Worm (Caenorhabditis elegans) whole organism, L4 larva: ENCODE measurements around the gene F01G10.5.
A peak's percentile ranks its signal among the peaks of the same experiment; 100 is the strongest.

Experiments used
- D1046.2 ChIP-seq: fragments of 200-800 bp; sonication (Bioruptor generic); IDR thresholded peaks from 2 replicates; pipeline ENCODE4 v1.3.6; 2022; ENCODE audit warnings: missing genetic modification characterization, missing compliant biosample characterization
- F37D6.2 ChIP-seq: sonication (generic microtip); optimal IDR thresholded peaks from 2 replicates; lab custom pipeline; 2016; ENCODE audit warnings: mild to moderate bottlenecking, missing genetic modification characterization, missing compliant biosample characterization
- T20F7.1 ChIP-seq: fragments of 200-800 bp; sonication (Bioruptor generic); optimal IDR thresholded peaks from 2 replicates; lab custom pipeline; 2018; ENCODE audit warnings: mild to moderate bottlenecking, missing genetic modification characterization, missing compliant biosample characterization
- T26A8.4 ChIP-seq: fragments of 200-800 bp; sonication (Bioruptor generic); IDR thresholded peaks from 2 replicates; pipeline ENCODE4 v1.3.6; 2022; ENCODE audit warnings: missing genetic modification characterization, missing compliant biosample characterization
- Y48G9A.11 ChIP-seq: fragments of 200-800 bp; sonication (Bioruptor generic); IDR thresholded peaks from 2 replicates; pipeline ENCODE4 v1.3.6; 2022; ENCODE audit warnings: missing genetic modification reagents, missing genetic modification characterization, missing compliant biosample characterization
- Y5F2A.4 ChIP-seq: fragments of 200-800 bp; sonication (Bioruptor generic); optimal IDR thresholded peaks from 2 replicates; lab custom pipeline; 2018; ENCODE audit warnings: mild to moderate bottlenecking, missing genetic modification characterization, missing compliant biosample characterization
- aha-1 ChIP-seq: fragments of 150-350 bp; peaks from one replicate; lab custom pipeline; 2014; ENCODE audit warnings: missing biosample characterization, missing genetic modification characterization
- aly-2 ChIP-seq: sonication (generic microtip); optimal IDR thresholded peaks from 2 replicates; lab custom pipeline; 2018; ENCODE audit warnings: missing biosample characterization, missing genetic modification characterization
- ama-1 ChIP-seq: fragments of 150-350 bp; optimal IDR thresholded peaks from 2 replicates; lab custom pipeline; 2014; ENCODE audit warnings: inconsistent platforms, mixed read lengths
- arid-1 ChIP-seq: fragments of 200-800 bp; sonication (Bioruptor generic); conservative IDR thresholded peaks from 2 replicates; pipeline ENCODE4 v1.3.6; 2022; ENCODE audit warnings: missing genetic modification reagents, missing genetic modification characterization, missing compliant biosample characterization
- attf-4 ChIP-seq: sonication (generic microtip); optimal IDR thresholded peaks from 3 replicates; lab custom pipeline; 2017; ENCODE audit warnings: missing biosample characterization, missing genetic modification characterization
- ceh-28 ChIP-seq: fragments of 150-350 bp; optimal IDR thresholded peaks from 2 replicates; lab custom pipeline; 2014; ENCODE audit warnings: missing biosample characterization, missing genetic modification reagents, missing genetic modification characterization
- ces-1 ChIP-seq: fragments of 150-350 bp; sonication (generic microtip); optimal IDR thresholded peaks from 4 replicates; lab custom pipeline; 2014; ENCODE audit warnings: missing biosample characterization, missing genetic modification reagents, missing genetic modification characterization
- ctbp-1 ChIP-seq: fragments of 200-800 bp; sonication (Bioruptor generic); IDR thresholded peaks from 2 replicates; pipeline ENCODE4 v1.3.6; 2022; ENCODE audit warnings: missing genetic modification reagents, missing genetic modification characterization, missing compliant biosample characterization
- daf-12 ChIP-seq: fragments of 150-350 bp; optimal IDR thresholded peaks from 2 replicates; lab custom pipeline; 2014; ENCODE audit warnings: missing biosample characterization, missing genetic modification reagents, missing genetic modification characterization
- daf-16 ChIP-seq, 3 experiments: sonication (generic microtip); optimal IDR thresholded peaks; 2 replicates each; lab custom pipeline; 2016 to 2017; ENCODE audit warnings: missing genetic modification characterization in 3 of 3, missing genetic modification reagents in 3 of 3, mild to moderate bottlenecking in 2 of 3, missing compliant biosample characterization in 2 of 3, missing biosample characterization in 1 of 3, moderate library complexity in 1 of 3
- daf-19 ChIP-seq: fragments of 200-800 bp; sonication (Bioruptor generic); conservative IDR thresholded peaks from 2 replicates; pipeline ENCODE4 v1.3.6; 2022; ENCODE audit warnings: missing genetic modification characterization, missing compliant biosample characterization
- dmd-9 ChIP-seq: fragments of 200-800 bp; sonication (Bioruptor generic); IDR thresholded peaks from 2 replicates; pipeline ENCODE4 v1.3.6; 2022; ENCODE audit warnings: missing genetic modification reagents, missing genetic modification characterization, missing compliant biosample characterization
- dve-1 ChIP-seq: sonication (generic microtip); optimal IDR thresholded peaks from 2 replicates; lab custom pipeline; 2017; ENCODE audit warnings: antibody characterized with exemption, mild to moderate bottlenecking, missing genetic modification characterization, missing compliant biosample characterization; ENCODE audit not compliant: insufficient read depth
- egl-43 ChIP-seq: fragments of 200-800 bp; sonication (Bioruptor generic); IDR thresholded peaks from 2 replicates; pipeline ENCODE4 v1.3.6; 2022; ENCODE audit warnings: missing genetic modification reagents, missing genetic modification characterization, missing compliant biosample characterization
- fkh-10 ChIP-seq: fragments of 150-350 bp; optimal IDR thresholded peaks from 2 replicates; lab custom pipeline; 2014; ENCODE audit warnings: missing biosample characterization, missing genetic modification reagents, missing genetic modification characterization
- fos-1 ChIP-seq: fragments of 150-350 bp; optimal IDR thresholded peaks from 2 replicates; lab custom pipeline; 2014; ENCODE audit warnings: missing biosample characterization, missing genetic modification characterization
- lin-1 ChIP-seq: fragments of 200-800 bp; sonication (Bioruptor generic); IDR thresholded peaks from 2 replicates; pipeline ENCODE4 v1.3.6; 2022; ENCODE audit warnings: missing genetic modification reagents, missing genetic modification characterization, missing compliant biosample characterization
- lin-13 ChIP-seq: fragments of 150-350 bp; optimal IDR thresholded peaks from 2 replicates; lab custom pipeline; 2014; ENCODE audit warnings: missing biosample characterization, missing genetic modification reagents, missing genetic modification characterization
- lin-29 ChIP-seq: fragments of 200-800 bp; sonication (Bioruptor generic); IDR thresholded peaks from 2 replicates; pipeline ENCODE4 v1.3.6; 2022; ENCODE audit warnings: missing genetic modification reagents, missing genetic modification characterization, missing compliant biosample characterization
- lsy-2 ChIP-seq, 2 experiments: fragments of 150-350 bp in 1 of 2; sonication (generic microtip) in 1 of 2; optimal IDR thresholded peaks; 2 replicates each; lab custom pipeline; 2014 to 2017; ENCODE audit warnings: missing biosample characterization in 2 of 2, missing genetic modification characterization in 2 of 2
- mdl-1 ChIP-seq, 2 experiments: fragments of 150-350 bp in 1 of 2; sonication (generic microtip) in 1 of 2; optimal IDR thresholded peaks; 2 replicates each; lab custom pipeline; 2014 to 2017; ENCODE audit warnings: missing biosample characterization in 2 of 2, missing genetic modification characterization in 2 of 2
- nhr-10 ChIP-seq: fragments of 150-350 bp; optimal IDR thresholded peaks from 2 replicates; lab custom pipeline; 2014; ENCODE audit warnings: missing biosample characterization, missing genetic modification characterization
- nhr-102 ChIP-seq: sonication (generic microtip); optimal IDR thresholded peaks from 2 replicates; lab custom pipeline; 2016; ENCODE audit warnings: mild to moderate bottlenecking, missing genetic modification characterization, moderate library complexity, missing compliant biosample characterization
- nhr-11 ChIP-seq: fragments of 150-350 bp; optimal IDR thresholded peaks from 2 replicates; lab custom pipeline; 2014; ENCODE audit warnings: missing biosample characterization, missing genetic modification characterization
- nhr-111 ChIP-seq: fragments of 200-800 bp; sonication (Bioruptor generic); optimal IDR thresholded peaks from 2 replicates; lab custom pipeline; 2018; ENCODE audit warnings: mild to moderate bottlenecking, missing genetic modification characterization, missing compliant biosample characterization
- nhr-237 ChIP-seq: sonication (generic microtip); optimal IDR thresholded peaks from 2 replicates; lab custom pipeline; 2017; ENCODE audit warnings: missing biosample characterization, missing genetic modification characterization
- nhr-28 ChIP-seq: fragments of 150-350 bp; optimal IDR thresholded peaks from 2 replicates; lab custom pipeline; 2014; ENCODE audit warnings: missing biosample characterization, missing genetic modification characterization
- nhr-41 ChIP-seq: fragments of 200-800 bp; sonication (Bioruptor generic); IDR thresholded peaks from 2 replicates; pipeline ENCODE4 v1.3.6; 2022; ENCODE audit warnings: missing genetic modification reagents, missing genetic modification characterization, missing compliant biosample characterization
- nhr-48 ChIP-seq: sonication (generic microtip); optimal IDR thresholded peaks from 2 replicates; lab custom pipeline; 2016; ENCODE audit warnings: mild to moderate bottlenecking, missing genetic modification characterization, missing compliant biosample characterization
- nhr-6 ChIP-seq: fragments of 150-350 bp; optimal IDR thresholded peaks from 2 replicates; lab custom pipeline; 2014; ENCODE audit warnings: missing biosample characterization, missing genetic modification characterization
- nhr-76 ChIP-seq: fragments of 150-350 bp; optimal IDR thresholded peaks from 2 replicates; lab custom pipeline; 2014; ENCODE audit warnings: missing biosample characterization, missing genetic modification characterization
- php-3 ChIP-seq: fragments of 200-800 bp; sonication (Bioruptor generic); IDR thresholded peaks from 2 replicates; pipeline ENCODE4 v1.3.6; 2022; ENCODE audit warnings: missing genetic modification reagents, missing genetic modification characterization, missing compliant biosample characterization
- pqm-1 ChIP-seq: sonication (generic microtip); optimal IDR thresholded peaks from 2 replicates; lab custom pipeline; 2017; ENCODE audit warnings: missing biosample characterization, missing genetic modification characterization
- rbr-2 ChIP-seq: sonication (generic microtip); optimal IDR thresholded peaks from 2 replicates; lab custom pipeline; 2016; ENCODE audit warnings: missing genotype, missing genetic modification characterization, missing compliant biosample characterization
- saeg-2 ChIP-seq: fragments of 200-800 bp; sonication (Bioruptor generic); IDR thresholded peaks from 2 replicates; pipeline ENCODE4 v1.3.6; 2022; ENCODE audit warnings: missing genetic modification reagents, missing genetic modification characterization, missing compliant biosample characterization
- skn-1 ChIP-seq: fragments of 150-350 bp; optimal IDR thresholded peaks from 2 replicates; lab custom pipeline; 2014; ENCODE audit warnings: missing biosample characterization, missing genetic modification characterization
- tra-1 ChIP-seq: fragments of 200-800 bp; sonication (Bioruptor generic); IDR thresholded peaks from 2 replicates; pipeline ENCODE4 v1.3.6; 2022; ENCODE audit warnings: missing genetic modification reagents, missing genetic modification characterization, missing compliant biosample characterization
- unc-130 ChIP-seq: sonication (generic microtip); optimal IDR thresholded peaks from 2 replicates; lab custom pipeline; 2016; ENCODE audit warnings: missing genetic modification reagents, missing genetic modification characterization, missing compliant biosample characterization
- unc-62 ChIP-seq, 3 experiments: fragments of 150-350 bp in 1 of 3; sonication (generic microtip); optimal IDR thresholded peaks in 2 of 3; peaks in 1 of 3; 1 replicate in 1 of 3; 2 replicates in 2 of 3; lab custom pipeline; 2014 to 2017; ENCODE audit warnings: missing biosample characterization in 3 of 3, missing genetic modification characterization in 3 of 3, missing genetic modification reagents in 3 of 3, missing genotype in 1 of 3
- zfp-2 ChIP-seq: sonication (generic microtip); optimal IDR thresholded peaks from 2 replicates; lab custom pipeline; 2016; ENCODE audit warnings: mild to moderate bottlenecking, missing genetic modification characterization, missing compliant biosample characterization
- zip-11 ChIP-seq: fragments of 200-800 bp; sonication (Bioruptor generic); IDR thresholded peaks from 2 replicates; pipeline ENCODE4 v1.3.6; 2022; ENCODE audit warnings: missing genetic modification characterization, missing compliant biosample characterization
- zip-2 ChIP-seq: fragments of 150-350 bp; optimal IDR thresholded peaks from 2 replicates; lab custom pipeline; 2014; ENCODE audit warnings: missing biosample characterization, missing genetic modification characterization

F01G10.5 gene

DNA sequence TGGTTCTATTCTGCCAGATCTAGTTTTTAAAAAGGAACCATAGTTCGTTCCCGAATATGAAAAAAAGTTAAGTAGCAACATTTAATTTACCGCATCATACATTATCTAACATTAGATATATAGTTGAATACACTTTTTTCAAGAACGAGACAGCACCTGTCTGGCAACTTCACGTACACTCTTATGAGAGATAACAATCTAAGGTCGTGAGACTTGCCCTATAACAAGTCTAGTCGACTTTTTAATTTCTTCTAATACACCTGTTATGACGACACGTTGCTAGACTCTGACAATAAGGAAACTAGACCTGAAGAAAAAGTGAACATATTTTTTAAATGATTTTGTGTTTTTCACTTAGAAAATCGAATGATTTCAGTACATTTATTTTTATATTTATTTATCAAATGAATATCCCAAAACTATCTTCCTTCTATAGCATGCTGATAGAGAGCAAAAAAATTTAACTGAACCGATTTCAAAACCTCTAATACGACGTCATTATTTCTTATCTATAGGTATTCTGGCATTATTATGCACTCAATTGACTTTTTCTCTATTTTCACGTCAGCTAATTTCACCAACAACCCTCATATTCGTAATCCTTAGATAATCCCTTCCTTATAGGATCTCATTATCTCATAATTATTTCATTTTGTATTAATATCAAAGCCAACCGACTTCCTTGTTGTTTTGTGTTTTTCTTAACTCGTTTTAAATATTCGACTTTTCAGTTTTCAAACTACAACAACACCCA is 22.2 kb upstream of the F01G10.5 start (continued):
- 0 out of 2 replicates have a peak, but pooled peaks have one; percentile 17 for TF ChIP-seq T26A8.4 (GFP tag; lab: Robert Waterston, UW)

DNA sequence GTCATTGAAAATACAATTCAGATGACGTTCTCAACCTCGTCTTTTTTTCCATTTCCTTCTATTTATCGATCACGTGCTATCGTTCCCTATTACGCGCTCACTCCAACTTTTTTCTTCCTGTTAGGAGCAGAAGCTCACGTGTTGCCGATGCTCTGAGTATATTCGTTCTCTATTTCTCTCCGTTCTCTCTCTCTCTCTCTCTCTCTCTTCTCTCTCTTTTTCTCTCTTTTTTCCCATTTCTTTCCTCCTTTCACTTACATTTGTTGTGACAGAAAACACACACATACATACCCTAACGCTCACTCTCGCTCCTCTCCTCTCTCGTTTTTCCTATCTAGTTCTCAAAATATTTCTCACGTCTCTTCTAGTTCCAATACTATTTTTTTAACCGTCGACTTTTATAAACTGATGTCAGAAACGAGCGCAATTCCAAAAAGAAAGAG is 21.5 kb upstream of the F01G10.5 start:
- TF ChIP-seq T20F7.1 (GFP tag; lab: Kevin White, UChicago) = peak; percentile 80
- TF ChIP-seq saeg-2 (GFP tag; lab: Robert Waterston, UW) = 0 out of 2 replicates have a peak, but pooled peaks have one; percentile 56
- peak; percentile 67 for TF ChIP-seq nhr-6
- TF ChIP-seq aly-2 (tag; lab: Kevin White, UChicago) = no peak
- TF ChIP-seq nhr-28 (tag; lab: Kevin White, UChicago) = peak; percentile 90
- no peak for TF ChIP-seq dmd-9 (GFP tag; lab: Robert Waterston, UW)
- TF ChIP-seq rbr-2 (tag; lab: Kevin White, UChicago) = peak; percentile 91
- peak; percentile 96 for TF ChIP-seq nhr-11
- TF ChIP-seq nhr-237 (tag; lab: Kevin White, UChicago) = no peak
- peak; percentile 70 for TF ChIP-seq pqm-1
- peak; percentile 91 for TF ChIP-seq ctbp-1
- TF ChIP-seq daf-16 (GFP tag; optimal IDR thresholded peaks at IDR 0.05; lab: Kevin White, UChicago) = peak; percentile 48 to 65
- peak; percentile 67 for TF ChIP-seq daf-16 (tag; optimal IDR thresholded peaks at IDR 0.05; lab: Kevin White, UChicago)
- TF ChIP-seq zip-11 (GFP tag; lab: Robert Waterston, UW) = no peak
- TF ChIP-seq D1046.2 = no peak
- no peak for TF ChIP-seq skn-1 (tag; lab: Kevin White, UChicago)
- TF ChIP-seq tra-1 (GFP tag; lab: Robert Waterston, UW) = peak; percentile 93
- TF ChIP-seq mdl-1 (tag; optimal IDR thresholded peaks at IDR 0.05; lab: Kevin White, UChicago) = peak; percentile 71 to 99
- TF ChIP-seq F37D6.2 (tag; lab: Kevin White, UChicago) = peak; percentile 77
- TF ChIP-seq nhr-111 (GFP tag; lab: Kevin White, UChicago) = no peak
- no peak for TF ChIP-seq Y48G9A.11 (GFP tag; lab: Robert Waterston, UW)
- no peak for TF ChIP-seq ceh-28
- peak; percentile 45; the same call in 1 of the 2 replicates for TF ChIP-seq php-3 (GFP tag; lab: Robert Waterston, UW)
- TF ChIP-seq lin-13 (GFP tag; lab: Kevin White, UChicago) = peak; percentile 56
- TF ChIP-seq Y5F2A.4 = no peak
- TF ChIP-seq egl-43 (GFP tag; lab: Robert Waterston, UW) = no peak; the same call in none of the 2 replicates
- TF ChIP-seq daf-12 (tag; lab: Kevin White, UChicago) = no peak
- peak; percentile 93 for TF ChIP-seq fkh-10
- no peak for TF ChIP-seq zip-2
- TF ChIP-seq ama-1 (lab: Kevin White, UChicago) = no peak
- TF ChIP-seq nhr-10 (tag; lab: Kevin White, UChicago) = peak; percentile 79
- no peak for TF ChIP-seq nhr-76 (tag; lab: Kevin White, UChicago)
- TF ChIP-seq lsy-2 (tag; optimal IDR thresholded peaks at IDR 0.05; lab: Kevin White, UChicago) = peak; percentile 80 to 87
- TF ChIP-seq nhr-48 (tag; lab: Kevin White, UChicago) = peak; percentile 92
- no peak for TF ChIP-seq ces-1 (GFP tag; lab: Kevin White, UChicago)
- no peak for TF ChIP-seq daf-19 (GFP tag; lab: Robert Waterston, UW)
- TF ChIP-seq dve-1 = peak; percentile 95
- no peak for TF ChIP-seq arid-1 (GFP tag; lab: Robert Waterston, UW)
- TF ChIP-seq zfp-2 = no peak
- no peak for TF ChIP-seq nhr-41
- peak; percentile 79 for TF ChIP-seq lin-1 (GFP tag; lab: Robert Waterston, UW)
- no peak for TF ChIP-seq unc-130
- peak; percentile 76 for TF ChIP-seq nhr-102 (tag; lab: Kevin White, UChicago)
- peak; percentile 99 for TF ChIP-seq aha-1 (tag; lab: Kevin White, UChicago)
- no peak for TF ChIP-seq lin-29 (GFP tag; lab: Robert Waterston, UW)
- TF ChIP-seq attf-4 (tag; lab: Kevin White, UChicago) = no peak
- TF ChIP-seq fos-1 (tag; lab: Kevin White, UChicago) = peak; percentile 16
- peak in 1 of 2 experiments; percentile 100 for TF ChIP-seq unc-62 (GFP tag; optimal IDR thresholded peaks at IDR 0.05 in 1 of 2; lab: Kevin White, UChicago)
- TF ChIP-seq unc-62 (tag; optimal IDR thresholded peaks at IDR 0.05; lab: Kevin White, UChicago) = no peak
